Fruit fly (Drosophila melanogaster) whole organism, prepupa: ENCODE measurements around the gene FoxP.
A peak's percentile ranks its signal among the peaks of the same experiment; 100 is the strongest.

Experiments used
- CG10631 ChIP-seq: fragments of 200-800 bp; sonication (Bioruptor generic); optimal IDR thresholded peaks from 2 replicates; lab custom pipeline; 2016; ENCODE audit warnings: missing biosample characterization, missing genetic modification characterization
- CG11294 ChIP-seq: fragments of 200-800 bp; sonication (Bioruptor generic); IDR thresholded peaks from 2 replicates; pipeline ENCODE4 v1.3.6; 2022; ENCODE audit warnings: missing biosample characterization, missing genetic modification characterization
- CG11762 ChIP-seq: fragments of 200-800 bp; sonication (Bioruptor generic); optimal IDR thresholded peaks from 3 replicates; lab custom pipeline; 2016; ENCODE audit warnings: missing biosample characterization, missing genetic modification characterization; ENCODE audit not compliant: insufficient read depth
- CG11902 ChIP-seq: fragments of 200-800 bp; sonication (Bioruptor generic); optimal IDR thresholded peaks from 3 replicates; lab custom pipeline; 2016; ENCODE audit warnings: missing biosample characterization, missing genetic modification characterization
- CG3032 ChIP-seq: fragments of 200-800 bp; optimal IDR thresholded peaks from 2 replicates; lab custom pipeline; 2019; ENCODE audit warnings: missing biosample characterization, mild to moderate bottlenecking, missing genetic modification characterization, moderate library complexity
- CG31627 ChIP-seq: fragments of 200-800 bp; sonication (Bioruptor generic); optimal IDR thresholded peaks from 3 replicates; lab custom pipeline; 2016; ENCODE audit warnings: missing biosample characterization, missing genetic modification characterization
- CG34406 ChIP-seq: fragments of 200-800 bp; sonication (Bioruptor generic); optimal IDR thresholded peaks from 3 replicates; lab custom pipeline; 2016; ENCODE audit warnings: missing biosample characterization, missing genetic modification characterization
- CG3919 ChIP-seq: fragments of 200-800 bp; sonication (Bioruptor generic); optimal IDR thresholded peaks from 3 replicates; lab custom pipeline; 2016; ENCODE audit warnings: missing biosample characterization, missing genetic modification characterization
- CG4318 ChIP-seq: fragments of 200-800 bp; sonication (Bioruptor generic); optimal IDR thresholded peaks from 3 replicates; lab custom pipeline; 2017; ENCODE audit warnings: missing biosample characterization, mild to moderate bottlenecking, missing genetic modification characterization
- CG6163 ChIP-seq: fragments of 200-800 bp; sonication (Bioruptor generic); IDR thresholded peaks from 3 replicates; pipeline ENCODE4 v1.3.6; 2022; ENCODE audit warnings: missing biosample characterization, missing genetic modification characterization
- CG6276 ChIP-seq: fragments of 200-800 bp; sonication (Bioruptor generic); optimal IDR thresholded peaks from 2 replicates; lab custom pipeline; 2017; ENCODE audit warnings: missing biosample characterization, mild to moderate bottlenecking, missing genetic modification characterization
- CG6792 ChIP-seq: fragments of 200-800 bp; sonication (Bioruptor generic); optimal IDR thresholded peaks from 3 replicates; lab custom pipeline; 2016; ENCODE audit warnings: missing biosample characterization, missing genetic modification characterization
- CG6854 ChIP-seq: fragments of 200-800 bp; sonication (Bioruptor generic); optimal IDR thresholded peaks from 2 replicates; lab custom pipeline; 2017; ENCODE audit warnings: missing biosample characterization, mild to moderate bottlenecking, missing genetic modification characterization
- CG7368 ChIP-seq: fragments of 200-800 bp; sonication (Bioruptor generic); optimal IDR thresholded peaks from 3 replicates; lab custom pipeline; 2016; ENCODE audit warnings: missing biosample characterization, missing genetic modification characterization
- CG8119 ChIP-seq: fragments of 200-800 bp; sonication (Bioruptor generic); IDR thresholded peaks from 3 replicates; pipeline ENCODE4 v1.3.6; 2022; ENCODE audit warnings: missing biosample characterization, missing genetic modification characterization
- CG8632 ChIP-seq: fragments of 200-800 bp; sonication (Bioruptor generic); optimal IDR thresholded peaks from 3 replicates; lab custom pipeline; 2016; ENCODE audit warnings: missing biosample characterization, missing genetic modification characterization
- CG9139 ChIP-seq: fragments of 200-800 bp; sonication (Bioruptor generic); optimal IDR thresholded peaks from 3 replicates; lab custom pipeline; 2017; ENCODE audit warnings: missing biosample characterization, mild to moderate bottlenecking, missing genetic modification characterization
- Eip78C ChIP-seq: fragments of 200-800 bp; sonication (Bioruptor generic); peaks from one replicate; lab custom pipeline; 2016; ENCODE audit warnings: missing biosample characterization, missing genetic modification characterization
- Eip93F ChIP-seq: fragments of 200-800 bp; sonication (Bioruptor generic); optimal IDR thresholded peaks from 2 replicates; lab custom pipeline; 2016; ENCODE audit warnings: missing biosample characterization, mild to moderate bottlenecking, missing genetic modification characterization
- Ets96B ChIP-seq: fragments of 200-800 bp; optimal IDR thresholded peaks from 2 replicates; lab custom pipeline; 2019; ENCODE audit warnings: missing biosample characterization, mild to moderate bottlenecking, missing genetic modification characterization, moderate library complexity
- Hr39 ChIP-seq: fragments of 200-800 bp; sonication (Bioruptor generic); optimal IDR thresholded peaks from 2 replicates; lab custom pipeline; 2016; ENCODE audit warnings: missing biosample characterization, missing genetic modification characterization
- Lpt ChIP-seq: fragments of 200-800 bp; sonication (Bioruptor generic); optimal IDR thresholded peaks from 3 replicates; lab custom pipeline; 2016; ENCODE audit warnings: missing biosample characterization, missing genetic modification characterization
- Met ChIP-seq: fragments of 200-800 bp; sonication (Bioruptor generic); optimal IDR thresholded peaks from 3 replicates; lab custom pipeline; 2016; ENCODE audit warnings: missing biosample characterization, missing genetic modification characterization
- OdsH ChIP-seq: fragments of 200-800 bp; sonication (Bioruptor generic); optimal IDR thresholded peaks from 3 replicates; lab custom pipeline; 2016; ENCODE audit warnings: missing biosample characterization, missing genetic modification characterization
- Sox102F ChIP-seq: fragments of 200-800 bp; sonication (Bioruptor generic); optimal IDR thresholded peaks from 2 replicates; lab custom pipeline; 2016; ENCODE audit warnings: missing biosample characterization, mild to moderate bottlenecking, missing genetic modification characterization
- Sox14 ChIP-seq: fragments of 200-800 bp; sonication (Bioruptor generic); optimal IDR thresholded peaks from 3 replicates; lab custom pipeline; 2016; ENCODE audit warnings: missing biosample characterization, missing genetic modification characterization
- cyc ChIP-seq: fragments of 200-800 bp; sonication (Bioruptor generic); optimal IDR thresholded peaks from 3 replicates; lab custom pipeline; 2016; ENCODE audit warnings: missing biosample characterization, missing genetic modification characterization
- dac ChIP-seq: fragments of 200-800 bp; sonication (Bioruptor generic); optimal IDR thresholded peaks from 2 replicates; lab custom pipeline; 2017; ENCODE audit warnings: missing biosample characterization, mild to moderate bottlenecking, missing genetic modification characterization
- dsx ChIP-seq: fragments of 200-800 bp; optimal IDR thresholded peaks from 3 replicates; lab custom pipeline; 2019; ENCODE audit warnings: missing biosample characterization, mild to moderate bottlenecking, missing genetic modification characterization, moderate library complexity; ENCODE audit not compliant: poor library complexity, severe bottlenecking
- eg ChIP-seq: fragments of 200-800 bp; sonication (Bioruptor generic); IDR thresholded peaks from 3 replicates; pipeline ENCODE4 v1.3.6; 2022; ENCODE audit warnings: missing biosample characterization, missing genetic modification characterization
- esn ChIP-seq: fragments of 200-800 bp; sonication (Bioruptor generic); optimal IDR thresholded peaks from 2 replicates; lab custom pipeline; 2016; ENCODE audit warnings: missing biosample characterization, mild to moderate bottlenecking, missing genetic modification characterization, moderate library complexity
- fd85E ChIP-seq: fragments of 200-800 bp; sonication (Bioruptor generic); optimal IDR thresholded peaks from 3 replicates; lab custom pipeline; 2016; ENCODE audit warnings: missing biosample characterization, missing genetic modification characterization
- net ChIP-seq: fragments of 200-800 bp; sonication (Bioruptor generic); optimal IDR thresholded peaks from 3 replicates; lab custom pipeline; 2016; ENCODE audit warnings: missing biosample characterization, missing genetic modification characterization
- spab ChIP-seq: fragments of 200-800 bp; sonication (Bioruptor generic); optimal IDR thresholded peaks from 2 replicates; lab custom pipeline; 2017; ENCODE audit warnings: missing biosample characterization, mild to moderate bottlenecking, missing genetic modification characterization, missing genetic modification reagents
- svp ChIP-seq: fragments of 200-800 bp; sonication (Bioruptor generic); peaks from one replicate; lab custom pipeline; 2016; ENCODE audit warnings: missing biosample characterization, missing genetic modification characterization
- topi ChIP-seq: fragments of 200-800 bp; sonication (Bioruptor generic); optimal IDR thresholded peaks from 3 replicates; lab custom pipeline; 2016; ENCODE audit warnings: missing biosample characterization, missing genetic modification characterization
- vri ChIP-seq: fragments of 200-800 bp; sonication (Bioruptor generic); optimal IDR thresholded peaks from 3 replicates; lab custom pipeline; 2016; ENCODE audit warnings: missing biosample characterization, mild to moderate bottlenecking, missing genetic modification characterization

Gene FoxP

DNA sequence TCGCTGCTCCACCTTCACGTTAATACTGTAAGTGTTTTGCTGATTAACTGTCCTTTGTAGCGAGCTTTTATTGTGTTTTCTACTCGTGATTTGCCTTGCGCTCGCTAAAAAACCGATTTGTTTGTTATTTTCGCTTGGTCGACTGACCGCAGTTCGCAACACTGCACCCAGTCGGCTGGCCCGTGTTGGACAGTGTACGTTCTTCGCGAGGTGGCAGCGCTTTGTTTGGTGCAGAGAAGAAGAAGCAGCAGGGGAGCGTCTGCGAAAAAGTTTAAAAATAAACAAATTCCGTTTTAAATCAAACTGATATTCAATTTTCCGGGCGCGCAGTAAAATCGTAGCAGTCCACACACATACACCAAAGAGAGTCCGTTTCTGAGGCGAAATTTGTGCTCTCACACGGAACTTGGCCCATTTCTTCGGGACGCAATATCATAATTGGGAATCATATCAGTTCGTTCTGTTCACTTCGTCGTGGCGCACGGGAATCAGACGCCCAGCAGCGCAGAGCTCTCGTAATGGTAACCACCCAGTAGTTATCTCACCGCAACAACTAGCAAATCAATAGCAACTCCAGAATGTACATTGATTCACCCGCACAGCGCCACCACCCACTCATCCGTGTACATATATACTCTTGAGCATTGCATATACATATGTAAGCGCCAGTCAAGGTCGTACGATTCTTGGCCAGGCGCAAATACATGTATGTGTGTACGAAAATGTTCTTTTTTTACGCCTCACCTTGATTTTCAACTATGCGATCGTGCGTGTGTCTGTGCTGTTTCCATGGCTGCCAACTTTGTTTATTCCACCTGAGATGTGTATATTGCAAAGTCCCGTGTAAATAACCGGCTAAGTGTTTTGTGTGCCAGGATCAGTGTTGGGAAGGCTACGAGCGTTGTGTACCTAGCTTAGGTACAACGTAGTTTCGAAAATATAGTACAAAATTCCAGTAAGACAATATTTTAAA lies 37.2 kb upstream of the FoxP start, which contains the start of gene Naa80 (continued):
- TF ChIP-seq CG9139 (GFP tag; lab: Kevin White, UChicago) (no peak), CG6854 (no peak), Sox14 (GFP tag; lab: Kevin White, UChicago) (peak; percentile 83), CG7368 (GFP tag; lab: Kevin White, UChicago) (peak; percentile 57), OdsH (GFP tag; lab: Kevin White, UChicago) (peak; percentile 42), CG6163 (GFP tag; lab: Robert Waterston, UW) (peak; percentile 59; the same call in 2 of the 3 replicates), svp (GFP tag; lab: Kevin White, UChicago) (no peak), net (GFP tag; lab: Kevin White, UChicago) (peak; percentile 59), CG8632 (GFP tag; lab: Kevin White, UChicago) (peak; percentile 46), CG3032 (tag; lab: Kevin White, UChicago) (peak; percentile 38), esn (GFP tag; lab: Kevin White, UChicago) (peak; percentile 68), Hr39 (GFP tag; lab: Kevin White, UChicago) (peak; percentile 67), vri (GFP tag; lab: Kevin White, UChicago) (peak; percentile 60), CG31627 (GFP tag; lab: Kevin White, UChicago) (peak; percentile 79), CG10631 (GFP tag; lab: Kevin White, UChicago) (peak; percentile 75), CG6792 (peak; percentile 59), dac (GFP tag; lab: Kevin White, UChicago) (no peak), topi (peak; percentile 82), CG34406 (GFP tag; lab: Kevin White, UChicago) (peak; percentile 40), CG11762 (GFP tag; lab: Kevin White, UChicago) (no peak), spab (GFP tag; lab: Kevin White, UChicago) (peak; percentile 28), CG4318 (GFP tag; lab: Kevin White, UChicago) (no peak), fd85E (no peak), Ets96B (no peak), CG11294 (GFP tag; lab: Robert Waterston, UW) (no peak), eg (GFP tag; lab: Robert Waterston, UW) (0 out of 3 replicates have a peak, but pooled peaks have one; percentile 30), Eip78C (GFP tag; lab: Kevin White, UChicago) (peak; percentile 89), CG3919 (peak; percentile 71), cyc (GFP tag; lab: Kevin White, UChicago) (peak; percentile 73), Sox102F (no peak)

DNA sequence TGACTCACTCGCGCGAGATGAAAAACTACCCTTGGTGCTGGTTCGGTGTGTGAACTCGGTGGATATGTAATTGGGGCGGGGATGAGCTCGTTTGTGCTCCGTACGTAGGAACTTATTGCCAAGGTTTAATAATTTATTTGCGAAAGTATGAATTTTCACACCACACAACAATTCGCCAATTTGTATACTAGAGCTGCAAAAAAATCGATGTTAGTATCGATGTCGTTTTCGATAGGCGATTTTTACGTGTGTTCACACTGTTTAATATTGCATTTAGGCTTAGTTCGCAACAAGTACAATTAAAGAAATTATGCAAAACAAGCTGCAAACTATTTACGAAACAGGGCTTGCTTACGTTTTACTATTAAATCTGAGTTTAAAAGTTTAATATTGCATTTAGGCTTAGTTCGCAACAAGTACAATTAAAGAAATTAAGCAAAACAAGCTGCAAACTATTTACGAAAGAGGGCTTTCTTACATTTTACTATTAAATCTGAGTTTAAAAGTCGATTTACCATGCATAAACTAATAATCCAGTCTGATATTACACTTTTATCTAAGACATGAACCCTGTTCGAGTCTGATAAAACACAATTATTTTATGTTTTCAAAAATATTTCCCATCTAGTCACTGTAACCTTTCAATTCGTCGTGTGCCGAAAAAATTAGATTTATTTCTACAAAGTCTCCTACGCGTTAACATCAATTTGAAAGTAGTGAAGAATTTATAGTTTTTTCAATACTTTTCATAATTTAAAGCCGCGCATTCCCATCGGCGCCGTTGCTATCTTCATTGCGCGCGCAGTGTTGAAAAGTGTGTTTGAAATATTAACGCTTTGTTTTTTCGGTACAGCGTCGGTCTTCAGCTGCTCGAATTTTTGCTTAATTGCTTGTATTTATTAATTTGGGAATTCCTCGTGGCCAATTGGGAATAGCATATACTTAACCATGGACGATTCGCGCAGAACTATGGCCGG lies 32.6 kb upstream of the FoxP start, which contains the start of the genes Snap24 and CG8478:
Snap24 (minus strand) TSS at position 196 of the 977 bp plus-strand sequence.
CG8478 (plus strand) TSS at position 696 of the 977 bp plus-strand sequence.
- no peak for TF ChIP-seq dsx (GFP tag; lab: Kevin White, UChicago)
- no peak for TF ChIP-seq Met (GFP tag; lab: Kevin White, UChicago)
- peak; percentile 61 for TF ChIP-seq Eip78C (GFP tag; lab: Kevin White, UChicago)
- no peak for TF ChIP-seq CG31627 (GFP tag; lab: Kevin White, UChicago)
- TF ChIP-seq CG9139 (GFP tag; lab: Kevin White, UChicago): no peak
- peak; percentile 44 for TF ChIP-seq topi
- no peak for TF ChIP-seq cyc (GFP tag; lab: Kevin White, UChicago)
- no peak for TF ChIP-seq Eip93F (GFP tag; lab: Kevin White, UChicago)
- TF ChIP-seq CG8119 (GFP tag; lab: Robert Waterston, UW): no peak
- no peak for TF ChIP-seq net (GFP tag; lab: Kevin White, UChicago)
- TF ChIP-seq CG11902 (GFP tag; lab: Kevin White, UChicago): no peak
- no peak for TF ChIP-seq eg (GFP tag; lab: Robert Waterston, UW)
- TF ChIP-seq Lpt (GFP tag; lab: Kevin White, UChicago): no peak
- TF ChIP-seq CG6276: no peak
- TF ChIP-seq svp (GFP tag; lab: Kevin White, UChicago): no peak
- TF ChIP-seq Sox102F: no peak
- TF ChIP-seq CG3032 (tag; lab: Kevin White, UChicago): peak; percentile 13
- no peak for TF ChIP-seq CG6854
- no peak for TF ChIP-seq fd85E
- TF ChIP-seq, all 60 proteins: peak for 3
